Worm (Caenorhabditis elegans): ENCODE data around the gene gur-3.
A peak's percentile ranks its signal among the peaks of the same experiment; 100 is the strongest.

Gene gur-3

ce11 chrX:10440781-10441180 is 34.7 kb upstream of the gur-3 start:
- TF ChIP-seq elt-1 (tag; optimal IDR thresholded peaks at IDR 0.05) (no peak), pqm-1 (tag; optimal IDR thresholded peaks at IDR 0.05) (peak; percentile 33), lin-39 (tag; optimal IDR thresholded peaks at IDR 0.05) (no peak), ceh-28 (tag; optimal IDR thresholded peaks at IDR 0.05) (no peak), fkh-10 (GFP tag; optimal IDR thresholded peaks at IDR 0.05) (no peak), tbx-2 (tag; optimal IDR thresholded peaks at IDR 0.05) (no peak), fkh-2 (tag; optimal IDR thresholded peaks at IDR 0.05) (no peak), nhr-77 (tag; optimal IDR thresholded peaks at IDR 0.05) (no peak), fos-1 (tag; optimal IDR thresholded peaks at IDR 0.05) (no peak), eor-1 (tag; optimal IDR thresholded peaks at IDR 0.05) (no peak), nhr-237 (tag; optimal IDR thresholded peaks at IDR 0.05) (no peak), elt-2 (tag; optimal IDR thresholded peaks at IDR 0.05) (peak; percentile 58), nhr-28 (tag; optimal IDR thresholded peaks at IDR 0.05) (no peak), mml-1 (tag; optimal IDR thresholded peaks at IDR 0.05) (no peak)

- TF ChIP-seq ceh-28 (tag; optimal IDR thresholded peaks at IDR 0.05) (no peak), egl-5 (tag; optimal IDR thresholded peaks at IDR 0.05) (no peak), nhr-43 (tag; optimal IDR thresholded peaks at IDR 0.05; ENCODE audit: poor library complexity, severe bottlenecking) (no peak), lin-39 (tag; optimal IDR thresholded peaks at IDR 0.05) (no peak), elt-2 (tag; optimal IDR thresholded peaks at IDR 0.05) (no peak), zag-1 (tag; optimal IDR thresholded peaks at IDR 0.05) (no peak), lsy-12 (tag; optimal IDR thresholded peaks at IDR 0.05) (no peak), tbx-2 (tag; optimal IDR thresholded peaks at IDR 0.05) (no peak), unc-62 (GFP tag; optimal IDR thresholded peaks at IDR 0.05) (no peak), nhr-11 (tag; optimal IDR thresholded peaks at IDR 0.05) (no peak), fkh-2 (tag; optimal IDR thresholded peaks at IDR 0.05) (no peak), jun-1 (tag; optimal IDR thresholded peaks at IDR 0.05) (no peak), nhr-28 (tag; optimal IDR thresholded peaks at IDR 0.05) (no peak), ama-1 (optimal IDR thresholded peaks at IDR 0.05) (no peak), R02D3.7 (tag; optimal IDR thresholded peaks at IDR 0.05) (no peak), egl-27 (tag; optimal IDR thresholded peaks at IDR 0.05) (no peak), nhr-77 (tag; optimal IDR thresholded peaks at IDR 0.05) (no peak), nfya-1 (tag; optimal IDR thresholded peaks at IDR 0.05; ENCODE audit: insufficient read depth) (no peak), hmg-11 (tag; optimal IDR thresholded peaks at IDR 0.05) (no peak)
These were observed 31.3 kb upstream of the gur-3 start for ce11 chrX:10437421-10437820.

ce11 chrX:10435492-10435939 is 29.4 kb upstream of the gur-3 start:
- TF ChIP-seq nhr-237 (tag; optimal IDR thresholded peaks at IDR 0.05) (no peak), nhr-43 (tag; optimal IDR thresholded peaks at IDR 0.05; ENCODE audit: poor library complexity, severe bottlenecking) (no peak), zag-1 (tag; optimal IDR thresholded peaks at IDR 0.05) (peak; percentile 79), egl-5 (tag; optimal IDR thresholded peaks at IDR 0.05) (peak; percentile 72), ceh-28 (tag; optimal IDR thresholded peaks at IDR 0.05) (peak; percentile 63), lsy-12 (tag; optimal IDR thresholded peaks at IDR 0.05) (no peak), fkh-10 (GFP tag; optimal IDR thresholded peaks at IDR 0.05) (peak; percentile 97), nhr-67 (tag; optimal IDR thresholded peaks at IDR 0.05) (no peak), ceh-82 (tag; optimal IDR thresholded peaks at IDR 0.05) (peak; percentile 56), snpc-4 (tag; optimal IDR thresholded peaks at IDR 0.05) (peak; percentile 30), nfya-1 (tag; optimal IDR thresholded peaks at IDR 0.05; ENCODE audit: insufficient read depth) (peak; percentile 86), daf-12 (tag; optimal IDR thresholded peaks at IDR 0.05) (no peak), ceh-16 (tag; optimal IDR thresholded peaks at IDR 0.05) (no peak), fkh-2 (tag; optimal IDR thresholded peaks at IDR 0.05) (no peak), ama-1 (optimal IDR thresholded peaks at IDR 0.05) (no peak), nhr-11 (tag; optimal IDR thresholded peaks at IDR 0.05) (peak; percentile 83), nhr-25 (tag; optimal IDR thresholded peaks at IDR 0.05) (no peak), elt-1 (tag; optimal IDR thresholded peaks at IDR 0.05) (no peak), egl-27 (tag; optimal IDR thresholded peaks at IDR 0.05) (no peak), eor-1 (tag; optimal IDR thresholded peaks at IDR 0.05) (no peak), R02D3.7 (tag; optimal IDR thresholded peaks at IDR 0.05) (peak; percentile 4), hmg-11 (tag; optimal IDR thresholded peaks at IDR 0.05) (peak; percentile 81), unc-62 (GFP tag; optimal IDR thresholded peaks at IDR 0.05) (peak; percentile 23), mdl-1 (tag; optimal IDR thresholded peaks at IDR 0.05) (peak; percentile 58), nhr-77 (tag; optimal IDR thresholded peaks at IDR 0.05) (no peak), lin-15B (tag; optimal IDR thresholded peaks at IDR 0.05) (peak; percentile 40), pha-4 (tag; optimal IDR thresholded peaks at IDR 0.05) (peak; percentile 26), sea-2 (GFP tag; optimal IDR thresholded peaks at IDR 0.05) (no peak), nhr-28 (tag; optimal IDR thresholded peaks at IDR 0.05) (no peak), aly-2 (tag; optimal IDR thresholded peaks at IDR 0.05) (no peak), ztf-11 (tag; optimal IDR thresholded peaks at IDR 0.05) (no peak), ZK546.5 (tag; optimal IDR thresholded peaks at IDR 0.05) (no peak), tbx-2 (tag; optimal IDR thresholded peaks at IDR 0.05) (peak; percentile 82), pqm-1 (tag; optimal IDR thresholded peaks at IDR 0.05) (no peak), nhr-12 (tag; optimal IDR thresholded peaks at IDR 0.05) (no peak), lin-39 (tag; optimal IDR thresholded peaks at IDR 0.05) (peak; percentile 94), nhr-76 (tag; optimal IDR thresholded peaks at IDR 0.05) (no peak), jun-1 (tag; optimal IDR thresholded peaks at IDR 0.05) (no peak), mml-1 (tag; optimal IDR thresholded peaks at IDR 0.05) (no peak), unc-39 (tag; optimal IDR thresholded peaks at IDR 0.05) (no peak), nhr-23 (tag; optimal IDR thresholded peaks at IDR 0.05) (no peak), ceh-9 (tag; optimal IDR thresholded peaks at IDR 0.05) (no peak), elt-3 (tag; optimal IDR thresholded peaks at IDR 0.05) (no peak), skn-1 (tag; optimal IDR thresholded peaks at IDR 0.05) (no peak)

All from whole organism, L3 larva.